Worm (Caenorhabditis elegans) whole organism, L3 larva: ENCODE results near the gene Y110A2AL.3.

Source experiments
- aly-2 ChIP-seq: fragments of 150-350 bp; optimal IDR thresholded peaks from 2 replicates; lab custom pipeline; 2014; ENCODE audit warnings: missing biosample characterization, missing genetic modification characterization
- ceh-28 ChIP-seq: fragments of 150-350 bp; optimal IDR thresholded peaks from 2 replicates; lab custom pipeline; 2014; ENCODE audit warnings: missing biosample characterization, missing genetic modification reagents, missing genetic modification characterization
- egl-5 ChIP-seq: fragments of 150-350 bp; optimal IDR thresholded peaks from 2 replicates; lab custom pipeline; 2017; ENCODE audit warnings: missing biosample characterization, missing genetic modification reagents, missing genetic modification characterization, inconsistent platforms
- elt-2 ChIP-seq: sonication (generic microtip); optimal IDR thresholded peaks from 2 replicates; lab custom pipeline; 2016; ENCODE audit warnings: missing genetic modification reagents, mild to moderate bottlenecking, missing genetic modification characterization, missing compliant biosample characterization
- elt-3 ChIP-seq, 3 experiments: fragments of 150-350 bp in 1 of 3; sonication (generic microtip) in 2 of 3; optimal IDR thresholded peaks; 2 replicates in 2 of 3; 4 replicates in 1 of 3; lab custom pipeline; 2014 to 2017; ENCODE audit warnings: missing biosample characterization in 3 of 3, missing genetic modification characterization in 3 of 3
- fkh-10 ChIP-seq: sonication (generic microtip); optimal IDR thresholded peaks from 2 replicates; lab custom pipeline; 2017; ENCODE audit warnings: missing biosample characterization, missing genetic modification reagents, missing genetic modification characterization
- fkh-2 ChIP-seq: fragments of 150-350 bp; optimal IDR thresholded peaks from 2 replicates; lab custom pipeline; 2014; ENCODE audit warnings: missing biosample characterization, missing genetic modification reagents, missing genetic modification characterization
- lin-39 ChIP-seq: fragments of 150-350 bp; optimal IDR thresholded peaks from 2 replicates; lab custom pipeline; 2018; ENCODE audit warnings: missing biosample characterization, missing genetic modification reagents, missing genetic modification characterization
- nfya-1 ChIP-seq: sonication (generic microtip); optimal IDR thresholded peaks from 2 replicates; lab custom pipeline; 2017; ENCODE audit warnings: missing genetic modification characterization, mild to moderate bottlenecking, missing compliant biosample characterization, antibody characterized with exemption, moderate library complexity; ENCODE audit not compliant: insufficient read depth
- nhr-12 ChIP-seq: fragments of 150-350 bp; optimal IDR thresholded peaks from 2 replicates; lab custom pipeline; 2014; ENCODE audit warnings: missing biosample characterization, missing genetic modification characterization
- nhr-23 ChIP-seq: fragments of 150-350 bp; optimal IDR thresholded peaks from 2 replicates; lab custom pipeline; 2014; ENCODE audit warnings: missing biosample characterization, missing genetic modification reagents, missing genetic modification characterization
- nhr-237 ChIP-seq: fragments of 150-350 bp; optimal IDR thresholded peaks from 2 replicates; lab custom pipeline; 2014; ENCODE audit warnings: missing biosample characterization, missing genetic modification characterization
- nhr-25 ChIP-seq: sonication (generic microtip); optimal IDR thresholded peaks from 2 replicates; lab custom pipeline; 2017; ENCODE audit warnings: missing biosample characterization, missing genetic modification characterization
- nhr-43 ChIP-seq: sonication (generic microtip); optimal IDR thresholded peaks from 2 replicates; lab custom pipeline; 2016; ENCODE audit warnings: mild to moderate bottlenecking, missing genetic modification characterization, missing compliant biosample characterization; ENCODE audit not compliant: poor library complexity, severe bottlenecking
- nhr-77 ChIP-seq: fragments of 150-350 bp; optimal IDR thresholded peaks from 2 replicates; lab custom pipeline; 2014; ENCODE audit warnings: missing biosample characterization, missing genetic modification characterization
- pha-4 ChIP-seq: fragments of 150-350 bp; optimal IDR thresholded peaks from 2 replicates; lab custom pipeline; 2014; ENCODE audit warnings: missing biosample characterization, missing genetic modification reagents, missing genetic modification characterization
- snpc-4 ChIP-seq: fragments of 150-350 bp; optimal IDR thresholded peaks from 2 replicates; lab custom pipeline; 2014; ENCODE audit warnings: missing biosample characterization, missing genetic modification characterization
- unc-62 ChIP-seq: fragments of 150-350 bp; sonication (generic microtip); optimal IDR thresholded peaks from 4 replicates; lab custom pipeline; 2014; ENCODE audit warnings: missing biosample characterization, missing genetic modification reagents, missing genetic modification characterization
- ztf-4 ChIP-seq: fragments of 150-350 bp; optimal IDR thresholded peaks from 2 replicates; lab custom pipeline; 2014; ENCODE audit warnings: missing biosample characterization, missing genetic modification characterization

Y110A2AL.3 gene

DNA sequence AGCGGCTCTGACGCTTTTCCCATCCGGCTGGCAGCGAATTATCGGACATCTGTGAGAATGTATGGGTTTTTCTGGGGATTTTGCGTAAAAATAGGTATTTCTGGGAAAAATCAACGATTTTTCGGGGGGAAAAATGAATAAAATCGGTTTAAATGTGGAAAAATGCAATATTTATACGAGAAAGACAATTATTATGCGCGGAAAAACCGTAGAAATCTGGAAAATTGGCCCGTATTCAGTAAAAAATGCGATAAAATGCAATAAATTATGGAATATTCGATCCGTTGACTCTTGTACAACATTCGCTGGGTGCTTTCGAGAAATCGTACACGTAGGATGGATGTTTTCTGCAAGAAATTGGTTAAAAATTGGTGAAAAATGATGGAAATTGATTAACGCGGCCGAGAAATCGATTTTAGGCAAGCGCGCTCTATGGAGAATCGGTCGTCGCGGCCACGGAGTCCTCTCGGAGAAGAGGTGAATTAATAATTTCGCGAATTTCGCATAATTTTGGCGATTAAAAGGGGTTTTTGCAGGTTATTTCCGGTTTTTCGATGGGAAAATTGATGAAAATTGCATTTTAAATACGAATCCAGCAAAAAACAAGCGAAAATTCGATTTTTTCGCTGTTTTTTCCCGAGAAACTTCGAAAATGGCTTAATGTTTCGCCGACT is 22.2 kb downstream of the Y110A2AL.3 start, which contains the start of gene pinn-1 (continued):
- peak; percentile 9 for TF ChIP-seq nhr-77 (tag; lab: Kevin White, UChicago)

DNA sequence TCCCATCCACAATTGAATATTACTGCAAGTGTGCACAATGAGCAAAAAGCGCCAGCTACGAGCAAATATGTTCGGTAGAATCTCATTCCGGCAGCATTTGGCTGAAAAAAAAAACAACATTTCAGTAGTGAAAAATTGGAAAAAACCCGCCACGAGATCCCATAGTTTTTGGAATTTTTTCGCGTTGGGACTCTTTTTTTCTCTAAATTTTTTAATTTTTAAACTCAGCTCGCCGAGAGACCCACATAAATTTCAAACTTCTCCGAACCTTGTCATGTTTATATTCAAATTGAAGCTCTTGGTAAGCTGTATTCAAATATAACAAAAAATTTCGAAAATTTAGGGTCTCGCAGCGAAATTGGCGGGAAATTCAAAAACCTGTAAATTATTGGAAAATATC is 27.4 kb downstream of the Y110A2AL.3 start, which contains the start of gene sqv-2:
Gene sqv-2, minus strand, starts transcription at position 101 of the 400 bp plus-strand sequence.
- no peak for TF ChIP-seq elt-3 (tag; optimal IDR thresholded peaks at IDR 0.05; lab: Kevin White, UChicago)
- TF ChIP-seq nhr-43 (tag; lab: Kevin White, UChicago): no peak

DNA sequence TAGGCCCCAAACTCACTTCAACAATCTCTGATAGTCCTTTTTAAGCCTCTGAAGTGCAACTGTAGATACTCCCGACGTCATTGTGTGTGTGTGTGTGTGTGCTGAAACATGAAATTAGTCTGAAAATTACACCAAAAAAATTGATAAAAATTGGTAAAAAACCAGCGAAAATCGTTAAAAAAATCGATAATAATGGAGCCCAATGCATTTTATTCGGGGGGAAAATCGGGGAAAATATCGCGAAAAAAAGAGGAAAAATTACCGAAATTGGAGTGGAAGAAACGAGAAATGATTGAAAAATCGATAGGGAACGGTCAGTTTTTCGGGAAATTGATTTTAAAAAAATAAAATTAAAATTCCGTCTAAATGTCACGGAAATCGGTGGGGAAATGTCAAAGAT is 33.4 kb downstream of the Y110A2AL.3 start, which contains the start of gene ubc-26:
Gene ubc-26, minus strand, starts transcription at position 101 of the 400 bp plus-strand sequence.
- TF ChIP-seq fkh-2 (tag; lab: Kevin White, UChicago) (no peak), nhr-25 (no peak), nhr-237 (tag; lab: Kevin White, UChicago) (no peak), nhr-23 (tag; lab: Kevin White, UChicago) (no peak), nhr-12 (tag; lab: Kevin White, UChicago) (no peak), egl-5 (tag; lab: Kevin White, UChicago) (no peak)

DNA sequence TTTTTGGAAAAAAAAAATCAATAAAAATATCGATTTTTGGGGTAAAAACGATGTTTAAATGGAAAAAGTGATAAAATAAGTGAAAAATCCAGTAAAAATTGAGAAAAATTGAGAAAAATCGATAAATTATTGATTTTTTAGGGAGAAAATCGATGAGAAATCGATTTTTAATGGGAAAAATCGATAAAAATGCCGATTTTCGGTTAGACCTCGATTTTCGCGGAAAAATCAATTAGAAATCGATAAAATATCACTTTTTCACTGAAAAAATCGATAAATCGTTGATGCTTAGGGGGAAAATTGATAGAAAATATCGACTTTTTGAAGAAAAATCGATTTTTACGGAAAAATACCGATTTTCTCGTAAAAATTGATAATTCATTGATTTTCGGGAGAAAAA is 34.3 kb downstream of the Y110A2AL.3 start:
- TF ChIP-seq fkh-10 (GFP tag; lab: Kevin White, UChicago) (no peak), snpc-4 (tag; lab: Kevin White, UChicago) (no peak), unc-62 (GFP tag; lab: Kevin White, UChicago) (no peak), ceh-28 (tag; lab: Kevin White, UChicago) (peak; percentile 92), elt-2 (tag; lab: Kevin White, UChicago) (no peak)

DNA sequence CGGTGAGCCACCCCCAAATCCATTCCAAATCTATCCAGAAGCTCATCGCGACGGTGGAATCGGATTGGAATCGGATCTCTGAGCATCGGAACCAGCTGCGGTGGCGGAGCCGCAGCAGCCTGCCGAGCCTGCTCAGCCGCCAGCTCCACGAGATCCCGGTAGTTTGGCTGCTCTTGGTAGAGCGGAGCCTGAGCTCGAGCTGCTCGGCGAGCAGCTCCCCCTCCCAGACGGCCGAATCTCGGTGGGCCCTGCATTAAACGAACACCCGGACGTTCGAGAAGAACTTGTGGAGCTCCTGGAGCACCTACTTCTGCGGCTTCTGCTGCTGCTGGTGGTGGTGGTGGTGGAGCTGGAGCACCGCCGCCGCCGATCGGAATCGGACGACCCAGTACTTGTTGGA is 36.9 kb downstream of the Y110A2AL.3 start:
- TF ChIP-seq pha-4 (tag; lab: Kevin White, UChicago) (no peak), lin-39 (tag; lab: Kevin White, UChicago) (no peak), aly-2 (tag; lab: Kevin White, UChicago) (no peak), unc-62 (GFP tag; lab: Kevin White, UChicago) (no peak)

DNA sequence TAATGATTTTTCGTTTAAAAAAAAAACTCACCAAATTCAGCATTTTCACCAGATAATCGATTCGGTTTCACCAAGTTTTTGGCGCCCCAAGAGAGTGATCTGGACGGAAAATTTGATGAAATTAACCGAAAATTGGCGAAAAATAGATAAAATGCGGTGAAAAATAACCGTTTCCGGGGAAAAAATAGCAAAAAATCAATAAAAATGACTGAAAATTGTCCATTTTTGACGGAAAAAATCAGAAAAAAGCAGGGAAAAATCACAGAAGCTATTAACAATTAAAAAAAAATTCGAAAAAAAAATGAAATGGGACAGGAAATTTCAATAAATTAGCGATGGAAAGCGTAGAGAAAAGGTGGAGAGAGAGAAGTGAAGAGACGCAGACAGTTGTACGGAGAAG is 46.6 kb downstream of the Y110A2AL.3 start, which contains the start of gene ubc-15:
Gene ubc-15, minus strand, starts transcription at position 101 of the 400 bp plus-strand sequence.
- TF ChIP-seq nfya-1 (no peak), ztf-4 (tag; lab: Kevin White, UChicago) (no peak)
